Fruit fly (Drosophila melanogaster) whole organism, adult: ENCODE measurements around the gene CG9672.

Source experiments
- CG33017 ChIP-seq: fragments of 200-800 bp; sonication (Bioruptor generic); optimal IDR thresholded peaks from 2 replicates; lab custom pipeline; 2018; ENCODE audit warnings: missing biosample characterization, mild to moderate bottlenecking, missing genetic modification characterization, moderate library complexity
- CG5204 ChIP-seq: fragments of 200-800 bp; sonication (Bioruptor generic); optimal IDR thresholded peaks from 2 replicates; lab custom pipeline; 2016; ENCODE audit warnings: missing biosample characterization, missing genetic modification characterization
- CG7101 ChIP-seq: fragments of 200-800 bp; sonication (Bioruptor generic); optimal IDR thresholded peaks from 2 replicates; lab custom pipeline; 2018; ENCODE audit warnings: missing biosample characterization, mild to moderate bottlenecking, missing genetic modification characterization, moderate library complexity
- Hr96 ChIP-seq: fragments of 200-800 bp; sonication (Bioruptor generic); optimal IDR thresholded peaks from 2 replicates; lab custom pipeline; 2016; ENCODE audit warnings: missing biosample characterization, missing genetic modification characterization
- cic ChIP-seq: fragments of 200-800 bp; sonication (Bioruptor generic); optimal IDR thresholded peaks from 2 replicates; lab custom pipeline; 2017; ENCODE audit warnings: missing biosample characterization, mild to moderate bottlenecking, missing genetic modification characterization, moderate library complexity
- kay ChIP-seq: fragments of 200-800 bp; sonication (Bioruptor generic); peaks from one replicate; lab custom pipeline; 2016; ENCODE audit warnings: missing biosample characterization, missing genetic modification characterization, borderline replicate concordance
- pad ChIP-seq: fragments of 200-800 bp; sonication (Bioruptor generic); optimal IDR thresholded peaks from 3 replicates; lab custom pipeline; 2017; ENCODE audit warnings: missing biosample characterization, missing genetic modification characterization, mild to moderate bottlenecking, moderate library complexity, missing genetic modification reagents

- TF ChIP-seq CG5204 (no peak), kay (GFP tag; lab: Kevin White, UChicago) (no peak), pad (GFP tag; lab: Kevin White, UChicago) (no peak), CG33017 (tag; lab: Kevin White, UChicago) (no peak), Hr96 (GFP tag; lab: Kevin White, UChicago) (no peak), cic (GFP tag; lab: Kevin White, UChicago) (no peak), CG7101 (tag; lab: Kevin White, UChicago) (no peak)
These were observed 36.8 kb downstream of the CG9672 start for dm6 chrX:16669849-16670248.
